Worm (Caenorhabditis elegans) whole organism, L1 larva: Measurements from ENCODE around the gene C27B7.6.

Source experiments
- C16A3.4 ChIP-seq: fragments of 150-350 bp; optimal IDR thresholded peaks from 2 replicates; lab custom pipeline; 2014; ENCODE audit warnings: missing biosample characterization, missing genetic modification characterization
- F16B12.6 ChIP-seq: fragments of 150-350 bp; optimal IDR thresholded peaks from 2 replicates; lab custom pipeline; 2014; ENCODE audit warnings: missing biosample characterization, missing genetic modification characterization
- aha-1 ChIP-seq: fragments of 150-350 bp; optimal IDR thresholded peaks from 2 replicates; lab custom pipeline; 2014; ENCODE audit warnings: missing biosample characterization, missing genetic modification characterization
- aly-2 ChIP-seq: fragments of 150-350 bp; optimal IDR thresholded peaks from 2 replicates; lab custom pipeline; 2014; ENCODE audit warnings: missing biosample characterization, missing genetic modification characterization
- blmp-1 ChIP-seq: fragments of 150-350 bp; optimal IDR thresholded peaks from 2 replicates; lab custom pipeline; 2014; ENCODE audit warnings: missing biosample characterization, missing genetic modification characterization
- ceh-82 ChIP-seq, 3 experiments: fragments of 150-350 bp in 1 of 3; sonication (generic microtip) in 2 of 3; optimal IDR thresholded peaks; 2 replicates each; lab custom pipeline; 2014 to 2017; ENCODE audit warnings: missing biosample characterization in 3 of 3, missing genetic modification characterization in 3 of 3
- ceh-88 ChIP-seq: fragments of 200-800 bp; sonication (Bioruptor generic); IDR thresholded peaks from 2 replicates; pipeline ENCODE4 v1.3.6; 2022; ENCODE audit warnings: missing genetic modification characterization, missing compliant biosample characterization
- ceh-90 ChIP-seq: sonication (generic microtip); optimal IDR thresholded peaks from 2 replicates; lab custom pipeline; 2016; ENCODE audit warnings: missing genetic modification characterization, missing compliant biosample characterization
- ces-1 ChIP-seq: fragments of 150-350 bp; optimal IDR thresholded peaks from 2 replicates; lab custom pipeline; 2014; ENCODE audit warnings: missing biosample characterization, missing genetic modification reagents, missing genetic modification characterization
- egl-27 ChIP-seq, 2 experiments: fragments of 150-350 bp in 1 of 2; sonication (generic microtip); optimal IDR thresholded peaks; 3 replicates each; lab custom pipeline; 2017 to 2018; ENCODE audit warnings: missing biosample characterization in 2 of 2, missing genetic modification characterization in 2 of 2, missing genetic modification reagents in 2 of 2
- elt-2 ChIP-seq: sonication (generic microtip); optimal IDR thresholded peaks from 2 replicates; lab custom pipeline; 2016; ENCODE audit warnings: missing genetic modification characterization, mild to moderate bottlenecking, inconsistent platforms, missing compliant biosample characterization, missing genetic modification reagents
- fkh-10 ChIP-seq: sonication (generic microtip); optimal IDR thresholded peaks from 2 replicates; lab custom pipeline; 2017; ENCODE audit warnings: missing biosample characterization, missing genetic modification reagents, missing genetic modification characterization
- fkh-4 ChIP-seq: sonication (generic microtip); optimal IDR thresholded peaks from 2 replicates; lab custom pipeline; 2016; ENCODE audit warnings: missing compliant biosample characterization, missing genetic modification characterization, borderline replicate concordance
- fkh-8 ChIP-seq: sonication (generic microtip); optimal IDR thresholded peaks from 2 replicates; lab custom pipeline; 2016; ENCODE audit warnings: mild to moderate bottlenecking, missing genetic modification characterization, missing compliant biosample characterization
- hlh-17 ChIP-seq: fragments of 200-800 bp; sonication (Bioruptor generic); optimal IDR thresholded peaks from 2 replicates; lab custom pipeline; 2018; ENCODE audit warnings: missing genetic modification characterization, mild to moderate bottlenecking, missing compliant biosample characterization, moderate library complexity, borderline replicate concordance
- hlh-4 ChIP-seq: sonication (generic microtip); optimal IDR thresholded peaks from 2 replicates; lab custom pipeline; 2016; ENCODE audit warnings: mild to moderate bottlenecking, missing genetic modification characterization, missing compliant biosample characterization
- isw-1 ChIP-seq: fragments of 200-800 bp; sonication (Bioruptor generic); IDR thresholded peaks from 2 replicates; pipeline ENCODE4 v1.3.6; 2022; ENCODE audit warnings: missing genetic modification characterization, missing compliant biosample characterization
- lin-14 ChIP-seq: fragments of 200-800 bp; sonication (Bioruptor generic); optimal IDR thresholded peaks from 2 replicates; lab custom pipeline; 2018; ENCODE audit warnings: mild to moderate bottlenecking, missing genetic modification characterization, moderate library complexity, missing compliant biosample characterization
- lin-15B ChIP-seq: fragments of 150-350 bp; sonication (generic microtip); optimal IDR thresholded peaks from 3 replicates; lab custom pipeline; 2014; ENCODE audit warnings: missing biosample characterization, missing genetic modification characterization
- lin-35 ChIP-seq, 2 experiments: fragments of 150-350 bp; optimal IDR thresholded peaks; 2 replicates each; lab custom pipeline; 2014; ENCODE audit warnings: missing biosample characterization in 2 of 2, missing genetic modification characterization in 2 of 2, missing genetic modification reagents in 2 of 2
- lir-3 ChIP-seq: sonication (generic microtip); optimal IDR thresholded peaks from 2 replicates; lab custom pipeline; 2016; ENCODE audit warnings: mild to moderate bottlenecking, missing genetic modification characterization, moderate library complexity, missing compliant biosample characterization; ENCODE audit not compliant: poor library complexity
- lsy-2 ChIP-seq, 2 experiments: fragments of 150-350 bp; optimal IDR thresholded peaks; 2 replicates each; lab custom pipeline; 2014; ENCODE audit warnings: missing biosample characterization in 2 of 2, missing genetic modification characterization in 2 of 2
- mef-2 ChIP-seq: fragments of 150-350 bp; optimal IDR thresholded peaks from 2 replicates; lab custom pipeline; 2014; ENCODE audit warnings: missing biosample characterization, missing genetic modification characterization
- mep-1 ChIP-seq: fragments of 150-350 bp; optimal IDR thresholded peaks from 2 replicates; lab custom pipeline; 2014; ENCODE audit warnings: missing biosample characterization, missing genetic modification characterization
- nhr-12 ChIP-seq: sonication (generic microtip); optimal IDR thresholded peaks from 2 replicates; lab custom pipeline; 2017; ENCODE audit warnings: missing biosample characterization, missing genetic modification characterization
- nhr-237 ChIP-seq: fragments of 150-350 bp; optimal IDR thresholded peaks from 2 replicates; lab custom pipeline; 2014; ENCODE audit warnings: missing biosample characterization, missing genetic modification characterization
- nhr-28 ChIP-seq: fragments of 150-350 bp; optimal IDR thresholded peaks from 2 replicates; lab custom pipeline; 2014; ENCODE audit warnings: missing biosample characterization, missing genetic modification characterization
- nhr-71 ChIP-seq: sonication (generic microtip); optimal IDR thresholded peaks from 2 replicates; lab custom pipeline; 2016; ENCODE audit warnings: mild to moderate bottlenecking, missing genetic modification characterization, moderate library complexity, missing compliant biosample characterization
- nhr-84 ChIP-seq: sonication (generic microtip); optimal IDR thresholded peaks from 2 replicates; lab custom pipeline; 2017; ENCODE audit warnings: missing biosample characterization, missing genetic modification characterization
- nhr-90 ChIP-seq: sonication (generic microtip); optimal IDR thresholded peaks from 2 replicates; lab custom pipeline; 2016; ENCODE audit warnings: mild to moderate bottlenecking, missing genetic modification characterization, missing compliant biosample characterization; ENCODE audit not compliant: poor library complexity
- pax-3 ChIP-seq: fragments of 200-800 bp; sonication (Bioruptor generic); optimal IDR thresholded peaks from 2 replicates; lab custom pipeline; 2018; ENCODE audit warnings: mild to moderate bottlenecking, missing genetic modification characterization, moderate library complexity, missing compliant biosample characterization
- pqm-1 ChIP-seq: sonication (generic microtip); optimal IDR thresholded peaks from 3 replicates; lab custom pipeline; 2017; ENCODE audit warnings: missing biosample characterization, missing genetic modification characterization
- skn-1 ChIP-seq: fragments of 150-350 bp; optimal IDR thresholded peaks from 2 replicates; lab custom pipeline; 2014; ENCODE audit warnings: missing biosample characterization, missing genetic modification characterization
- snpc-4 ChIP-seq: fragments of 150-350 bp; optimal IDR thresholded peaks from 2 replicates; lab custom pipeline; 2014; ENCODE audit warnings: missing biosample characterization, missing genetic modification characterization
- snu-23 ChIP-seq: sonication (generic microtip); optimal IDR thresholded peaks from 2 replicates; lab custom pipeline; 2016; ENCODE audit warnings: missing genetic modification characterization, missing compliant biosample characterization
- sox-4 ChIP-seq: sonication (generic microtip); optimal IDR thresholded peaks from 2 replicates; lab custom pipeline; 2016; ENCODE audit warnings: missing genetic modification characterization, missing compliant biosample characterization
- sup-37 ChIP-seq: fragments of 200-800 bp; sonication (Bioruptor generic); optimal IDR thresholded peaks from 2 replicates; lab custom pipeline; 2018; ENCODE audit warnings: mild to moderate bottlenecking, missing genetic modification characterization, missing compliant biosample characterization
- swsn-7 ChIP-seq: sonication (generic microtip); optimal IDR thresholded peaks from 2 replicates; lab custom pipeline; 2016; ENCODE audit warnings: missing genetic modification characterization, missing compliant biosample characterization
- tbx-2 ChIP-seq: sonication (generic microtip); optimal IDR thresholded peaks from 2 replicates; lab custom pipeline; 2016; ENCODE audit warnings: missing genetic modification characterization, missing compliant biosample characterization
- unc-130 ChIP-seq: fragments of 150-350 bp; optimal IDR thresholded peaks from 2 replicates; lab custom pipeline; 2017; ENCODE audit warnings: missing biosample characterization, missing genetic modification characterization, inconsistent platforms
- unc-62 ChIP-seq: fragments of 150-350 bp; optimal IDR thresholded peaks from 2 replicates; lab custom pipeline; 2014; ENCODE audit warnings: missing biosample characterization, missing genetic modification reagents, missing genetic modification characterization
- unc-86 ChIP-seq: sonication (generic microtip); optimal IDR thresholded peaks from 2 replicates; lab custom pipeline; 2016; ENCODE audit warnings: missing genetic modification characterization, missing compliant biosample characterization
- unc-98 ChIP-seq: fragments of 200-800 bp; sonication (Bioruptor generic); IDR thresholded peaks from 2 replicates; pipeline ENCODE4 v1.3.6; 2022; ENCODE audit warnings: missing genetic modification characterization, missing compliant biosample characterization
- vab-15 ChIP-seq: sonication (generic microtip); optimal IDR thresholded peaks from 2 replicates; lab custom pipeline; 2017; ENCODE audit warnings: missing genotype, mild to moderate bottlenecking, missing genetic modification characterization, missing compliant biosample characterization
- xbp-1 ChIP-seq: sonication (generic microtip); optimal IDR thresholded peaks from 2 replicates; lab custom pipeline; 2016; ENCODE audit warnings: missing genetic modification characterization, missing compliant biosample characterization
- zag-1 ChIP-seq: fragments of 150-350 bp; optimal IDR thresholded peaks from 2 replicates; lab custom pipeline; 2014; ENCODE audit warnings: missing biosample characterization, missing genetic modification characterization
- ztf-11 ChIP-seq, 2 experiments: sonication (generic microtip); optimal IDR thresholded peaks; 2 replicates each; lab custom pipeline; 2016 to 2017; ENCODE audit warnings: missing genetic modification characterization in 2 of 2, missing biosample characterization in 1 of 2, missing compliant biosample characterization in 1 of 2
- ztf-4 ChIP-seq: fragments of 150-350 bp; optimal IDR thresholded peaks from 2 replicates; lab custom pipeline; 2014; ENCODE audit warnings: missing biosample characterization, missing genetic modification characterization

Gene C27B7.6

ce11 chrIV:8947146-8947545 is 41.0 kb upstream of the C27B7.6 start (continued):
- TF ChIP-seq lir-3 (tag; lab: Kevin White, UChicago) (peak; percentile 20), ztf-4 (tag; lab: Kevin White, UChicago) (no peak), ceh-82 (tag; optimal IDR thresholded peaks at IDR 0.05; lab: Kevin White, UChicago) (peak in 1 of 3 experiments; percentile 19), ceh-90 (no peak), skn-1 (no peak), snpc-4 (tag; lab: Kevin White, UChicago) (peak; percentile 50), swsn-7 (tag; lab: Kevin White, UChicago) (peak; percentile 42), nhr-71 (tag; lab: Kevin White, UChicago) (peak; percentile 91), pax-3 (tag; lab: Kevin White, UChicago) (peak; percentile 0), tbx-2 (tag; lab: Kevin White, UChicago) (peak; percentile 60), fkh-8 (peak; percentile 73), lsy-2 (tag; optimal IDR thresholded peaks at IDR 0.05; lab: Kevin White, UChicago) (peak; percentile 31 to 62), mef-2 (tag; lab: Kevin White, UChicago) (no peak)

- TF ChIP-seq nhr-28 (no peak), nhr-237 (tag; lab: Kevin White, UChicago) (no peak), unc-130 (tag; lab: Kevin White, UChicago) (no peak), elt-2 (tag; lab: Kevin White, UChicago) (no peak), blmp-1 (tag; lab: Kevin White, UChicago) (no peak), fkh-10 (GFP tag; lab: Kevin White, UChicago) (peak; percentile 17), nhr-84 (tag; lab: Kevin White, UChicago) (no peak), nhr-12 (tag; lab: Kevin White, UChicago) (no peak), zag-1 (tag; lab: Kevin White, UChicago) (no peak), lin-14 (peak; percentile 45), hlh-4 (tag; lab: Kevin White, UChicago) (no peak)
Measured at ce11 chrIV:8943430-8943829, 37.3 kb upstream of the C27B7.6 start.

ce11 chrIV:8933575-8933974 is 27.4 kb upstream of the C27B7.6 start, which contains the start of gene D1046.4:
TSS of gene D1046.4 (plus strand) at chrIV:8933875.
- TF ChIP-seq ztf-11 (tag; optimal IDR thresholded peaks at IDR 0.05; lab: Kevin White, UChicago) (no peak), fkh-4 (tag; lab: Kevin White, UChicago) (no peak), hlh-17 (no peak), vab-15 (tag; lab: Kevin White, UChicago) (no peak), unc-86 (tag; lab: Kevin White, UChicago) (no peak), nhr-90 (no peak), unc-98 (GFP tag; lab: Robert Waterston, UW) (no peak), snu-23 (GFP tag; lab: Kevin White, UChicago) (no peak), F16B12.6 (tag; lab: Kevin White, UChicago) (no peak), lin-35 (GFP tag; optimal IDR thresholded peaks at IDR 0.05; lab: Kevin White, UChicago) (no peak), pqm-1 (tag; lab: Kevin White, UChicago) (no peak), tbx-2 (tag; lab: Kevin White, UChicago) (no peak), aly-2 (tag; lab: Kevin White, UChicago) (no peak)
- TF ChIP-seq, all 84 proteins: peak for 0

ce11 chrIV:8929942-8930492 is 23.9 kb upstream of the C27B7.6 start, which contains the start of the genes D1046.18 and slc-25A26:
TSS of gene D1046.18 (plus strand) at chrIV:8930242.
TSS of gene slc-25A26 (plus strand) at chrIV:8930442.
- TF ChIP-seq ceh-88 (GFP tag; lab: Robert Waterston, UW): no peak
- no peak for TF ChIP-seq isw-1 (GFP tag; lab: Robert Waterston, UW)
- no peak for TF ChIP-seq xbp-1
- TF ChIP-seq sox-4 (tag; lab: Kevin White, UChicago): no peak
- TF ChIP-seq ces-1 (GFP tag; lab: Kevin White, UChicago): no peak
- no peak for TF ChIP-seq unc-98 (GFP tag; lab: Robert Waterston, UW)
- no peak for TF ChIP-seq lir-3 (tag; lab: Kevin White, UChicago)
- TF ChIP-seq mep-1 (tag; lab: Kevin White, UChicago): no peak
- TF ChIP-seq egl-27 (tag; optimal IDR thresholded peaks at IDR 0.05; lab: Kevin White, UChicago): no peak
- no peak for TF ChIP-seq unc-62 (GFP tag; lab: Kevin White, UChicago)
- no peak for TF ChIP-seq sup-37 (GFP tag; lab: Kevin White, UChicago)
- no peak for TF ChIP-seq lin-15B (tag; lab: Kevin White, UChicago)
- no peak for TF ChIP-seq C16A3.4 (tag; lab: Kevin White, UChicago)
- no peak for TF ChIP-seq aha-1 (tag; lab: Kevin White, UChicago)
